Worm (Caenorhabditis elegans) whole organism, L2 larva: ENCODE data around the gene sru-30.

Experiments used
- fos-1 ChIP-seq: fragments of 150-350 bp; optimal IDR thresholded peaks from 2 replicates; lab custom pipeline; 2014; ENCODE audit warnings: missing biosample characterization, missing genetic modification characterization
- mab-5 ChIP-seq: fragments of 150-350 bp; optimal IDR thresholded peaks from 2 replicates; lab custom pipeline; 2014; ENCODE audit warnings: missing biosample characterization, missing genetic modification characterization
- mdl-1 ChIP-seq, 2 experiments: fragments of 150-350 bp in 1 of 2; sonication (generic microtip) in 1 of 2; optimal IDR thresholded peaks; 2 replicates each; lab custom pipeline; 2017; ENCODE audit warnings: missing biosample characterization in 2 of 2, missing genetic modification characterization in 2 of 2
- nhr-10 ChIP-seq: sonication (generic microtip); optimal IDR thresholded peaks from 2 replicates; lab custom pipeline; 2017; ENCODE audit warnings: missing biosample characterization, missing genetic modification characterization
- nhr-11 ChIP-seq: fragments of 150-350 bp; optimal IDR thresholded peaks from 2 replicates; lab custom pipeline; 2014; ENCODE audit warnings: missing biosample characterization, missing genetic modification characterization
- nhr-25 ChIP-seq: fragments of 150-350 bp; sonication (generic microtip); optimal IDR thresholded peaks from 3 replicates; lab custom pipeline; 2014; ENCODE audit warnings: missing biosample characterization, missing genetic modification characterization
- nhr-77 ChIP-seq: fragments of 150-350 bp; optimal IDR thresholded peaks from 2 replicates; lab custom pipeline; 2014; ENCODE audit warnings: missing biosample characterization, missing genetic modification characterization
- unc-55 ChIP-seq: fragments of 150-350 bp; sonication (generic microtip); optimal IDR thresholded peaks from 3 replicates; lab custom pipeline; 2014; ENCODE audit warnings: missing biosample characterization, missing genetic modification reagents, missing genetic modification characterization
- unc-62 ChIP-seq: fragments of 150-350 bp; optimal IDR thresholded peaks from 2 replicates; lab custom pipeline; 2014; ENCODE audit warnings: missing biosample characterization, missing genetic modification reagents, missing genetic modification characterization
- ztf-4 ChIP-seq: fragments of 150-350 bp; optimal IDR thresholded peaks from 2 replicates; lab custom pipeline; 2014; ENCODE audit warnings: missing biosample characterization, missing genetic modification characterization

DNA sequence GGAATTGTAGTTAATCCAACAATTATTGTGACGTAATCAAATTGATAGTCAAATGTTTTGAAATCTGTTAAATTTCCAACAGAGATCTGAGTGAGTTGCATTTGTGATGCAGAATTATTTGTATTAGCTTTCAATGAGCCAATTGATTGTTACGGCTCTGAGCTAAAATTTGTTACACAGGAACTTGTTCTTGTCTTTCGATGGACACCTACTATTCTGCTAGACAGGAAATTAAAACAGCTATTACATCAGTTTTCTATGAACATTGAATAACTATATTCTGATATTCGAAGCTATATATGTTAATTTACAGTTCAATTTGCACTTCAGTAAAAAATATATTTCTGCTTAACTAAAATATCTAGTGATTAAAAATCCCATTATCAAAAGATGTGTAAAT is 20.3 kb downstream of the sru-30 start, which contains the start of gene sru-40:
- TF ChIP-seq mdl-1 (tag; optimal IDR thresholded peaks at IDR 0.05; lab: Kevin White, UChicago) (no peak), nhr-25 (no peak), unc-55 (GFP tag; lab: Kevin White, UChicago) (no peak), unc-62 (GFP tag; lab: Kevin White, UChicago) (no peak), mab-5 (tag; lab: Kevin White, UChicago) (no peak), ztf-4 (tag; lab: Kevin White, UChicago) (no peak), nhr-77 (no peak), nhr-11 (tag; lab: Kevin White, UChicago) (no peak), fos-1 (tag; lab: Kevin White, UChicago) (no peak), nhr-10 (no peak)
